Fruit fly (Drosophila melanogaster) whole organism, embryonic: Measurements from ENCODE around the gene Rlb1.

Experiments
- Antp ChIP-seq: fragments of 200-800 bp; sonication (Bioruptor generic); optimal IDR thresholded peaks from 3 replicates; lab custom pipeline; 2016; ENCODE audit warnings: missing biosample characterization, missing genetic modification characterization
- Bdp1 ChIP-seq: fragments of 200-800 bp; sonication (Bioruptor generic); optimal IDR thresholded peaks from 3 replicates; lab custom pipeline; 2016; ENCODE audit warnings: missing biosample characterization, missing genetic modification characterization
- C15 ChIP-seq: fragments of 200-800 bp; sonication (Bioruptor generic); IDR thresholded peaks from 3 replicates; pipeline ENCODE4 v1.3.6; 2022; ENCODE audit warnings: missing biosample characterization, missing genetic modification characterization
- CG12659 ChIP-seq: fragments of 200-800 bp; sonication (Bioruptor generic); optimal IDR thresholded peaks from 3 replicates; lab custom pipeline; 2017; ENCODE audit warnings: mild to moderate bottlenecking, missing biosample characterization, missing genetic modification reagents, missing genetic modification characterization
- CG15073 ChIP-seq: fragments of 200-800 bp; sonication (Bioruptor generic); optimal IDR thresholded peaks from 2 replicates; lab custom pipeline; 2016; ENCODE audit warnings: missing biosample characterization, missing genetic modification characterization
- CG15479 ChIP-seq: fragments of 200-800 bp; sonication (Bioruptor generic); optimal IDR thresholded peaks from 3 replicates; lab custom pipeline; 2019; ENCODE audit warnings: missing biosample characterization, mild to moderate bottlenecking, missing genetic modification characterization, moderate library complexity
- CG15514 ChIP-seq: fragments of 200-800 bp; sonication (Bioruptor generic); optimal IDR thresholded peaks from 3 replicates; lab custom pipeline; 2017; ENCODE audit warnings: missing biosample characterization, missing genetic modification characterization, mild to moderate bottlenecking, moderate library complexity, missing genetic modification reagents
- CG15601 ChIP-seq: fragments of 200-800 bp; sonication (Bioruptor generic); optimal IDR thresholded peaks from 3 replicates; lab custom pipeline; 2019; ENCODE audit warnings: missing biosample characterization, mild to moderate bottlenecking, missing genetic modification characterization, moderate library complexity
- CG16779 ChIP-seq: fragments of 200-800 bp; sonication (Bioruptor generic); IDR thresholded peaks from 2 replicates; pipeline ENCODE4 v1.3.6; 2022; ENCODE audit warnings: missing biosample characterization, missing genetic modification characterization
- CG17612 ChIP-seq: fragments of 200-800 bp; sonication (Bioruptor generic); IDR thresholded peaks from 2 replicates; pipeline ENCODE4 v1.3.6; 2022; ENCODE audit warnings: missing biosample characterization, missing genetic modification characterization
- CG2120 ChIP-seq: fragments of 200-800 bp; sonication (Bioruptor generic); optimal IDR thresholded peaks from 3 replicates; lab custom pipeline; 2016; ENCODE audit warnings: missing biosample characterization, missing genetic modification characterization
- CG2202 ChIP-seq: fragments of 200-800 bp; sonication (Bioruptor generic); optimal IDR thresholded peaks from 2 replicates; lab custom pipeline; 2018; ENCODE audit warnings: missing biosample characterization, mild to moderate bottlenecking, missing genetic modification characterization
- CG2875 ChIP-seq: fragments of 200-800 bp; sonication (Bioruptor generic); optimal IDR thresholded peaks from 2 replicates; lab custom pipeline; 2017; ENCODE audit warnings: missing biosample characterization, mild to moderate bottlenecking, missing genetic modification characterization, missing genetic modification reagents
- CG30403 ChIP-seq: fragments of 200-800 bp; sonication (Bioruptor generic); optimal IDR thresholded peaks from 3 replicates; lab custom pipeline; 2016; ENCODE audit warnings: missing biosample characterization, missing genetic modification characterization
- CG31365 ChIP-seq: fragments of 200-800 bp; sonication (Bioruptor generic); optimal IDR thresholded peaks from 2 replicates; lab custom pipeline; 2018; ENCODE audit warnings: missing biosample characterization, mild to moderate bottlenecking, missing genetic modification characterization
- CG31388 ChIP-seq: fragments of 200-800 bp; sonication (Bioruptor generic); optimal IDR thresholded peaks from 2 replicates; lab custom pipeline; 2016; ENCODE audit warnings: missing biosample characterization, missing genetic modification characterization
- CG34224 ChIP-seq: fragments of 200-800 bp; sonication (Bioruptor generic); IDR thresholded peaks from 3 replicates; pipeline ENCODE4 v1.3.6; 2022; ENCODE audit warnings: missing biosample characterization, missing genetic modification characterization; ENCODE audit not compliant: partially characterized antibody
- CG4854 ChIP-seq: fragments of 200-800 bp; sonication (Bioruptor generic); optimal IDR thresholded peaks from 2 replicates; lab custom pipeline; 2016; ENCODE audit warnings: missing biosample characterization, missing genetic modification characterization, inconsistent platforms
- CG7372 ChIP-seq: fragments of 200-800 bp; sonication (Bioruptor generic); IDR thresholded peaks from 2 replicates; pipeline ENCODE4 v1.3.6; 2022; ENCODE audit warnings: missing biosample characterization, missing genetic modification characterization
- CG7556 ChIP-seq: fragments of 200-800 bp; sonication (Bioruptor generic); optimal IDR thresholded peaks from 2 replicates; lab custom pipeline; 2017; ENCODE audit warnings: missing biosample characterization, mild to moderate bottlenecking, missing genetic modification characterization
- CG8281 ChIP-seq: fragments of 200-800 bp; sonication (Bioruptor generic); optimal IDR thresholded peaks from 2 replicates; lab custom pipeline; 2018; ENCODE audit warnings: missing biosample characterization, mild to moderate bottlenecking, missing genetic modification characterization, moderate library complexity
- CG8924 ChIP-seq: fragments of 200-800 bp; optimal IDR thresholded peaks from 3 replicates; lab custom pipeline; 2019; ENCODE audit warnings: missing biosample characterization, mild to moderate bottlenecking, missing genetic modification characterization, moderate library complexity
- CG9609 ChIP-seq: fragments of 200-800 bp; sonication (Bioruptor generic); optimal IDR thresholded peaks from 3 replicates; lab custom pipeline; 2016; ENCODE audit warnings: missing biosample characterization, missing genetic modification characterization
- CTCF ChIP-seq: fragments of 200-800 bp; sonication (Bioruptor generic); optimal IDR thresholded peaks from 2 replicates; lab custom pipeline; 2017; ENCODE audit warnings: missing biosample characterization, mild to moderate bottlenecking, missing genetic modification characterization, moderate library complexity
- CoRest ChIP-seq: fragments of 200-800 bp; sonication (Bioruptor generic); optimal IDR thresholded peaks from 3 replicates; lab custom pipeline; 2018; ENCODE audit warnings: missing biosample characterization, mild to moderate bottlenecking, missing genetic modification characterization, moderate library complexity
- D ChIP-seq, 2 experiments: fragments of 200-800 bp in 1 of 2; fragments of >200 bp in 1 of 2; sonication (Bioruptor generic) in 1 of 2; optimal IDR thresholded peaks; 2 replicates in 1 of 2; 3 replicates in 1 of 2; lab custom pipeline; 2017; ENCODE audit warnings: mild to moderate bottlenecking in 1 of 2, missing biosample characterization in 1 of 2, missing genetic modification characterization in 1 of 2, missing genetic modification reagents in 1 of 2
- Dbx ChIP-seq: fragments of 200-800 bp; sonication (Bioruptor generic); IDR thresholded peaks from 3 replicates; pipeline ENCODE4 v1.3.6; 2022; ENCODE audit warnings: missing biosample characterization, missing genetic modification characterization
- Deaf1 ChIP-seq: fragments of 200-800 bp; optimal IDR thresholded peaks from 3 replicates; lab custom pipeline; 2019; ENCODE audit warnings: missing biosample characterization, mild to moderate bottlenecking, missing genetic modification characterization, moderate library complexity
- Dll ChIP-seq: fragments of 200-800 bp; sonication (Bioruptor generic); IDR thresholded peaks from 4 replicates; pipeline ENCODE4 v1.3.6; 2022; ENCODE audit warnings: missing biosample characterization, missing genetic modification characterization; ENCODE audit not compliant: partially characterized antibody
- E2f1 ChIP-seq: fragments of 200-800 bp; sonication (Bioruptor generic); IDR thresholded peaks from 2 replicates; pipeline ENCODE4 v1.3.6; 2022; ENCODE audit warnings: missing biosample characterization, missing genetic modification characterization
- Hsf ChIP-seq: fragments of 200-800 bp; sonication (Bioruptor generic); optimal IDR thresholded peaks from 3 replicates; lab custom pipeline; 2016; ENCODE audit warnings: missing biosample characterization, missing genetic modification characterization
- Mad ChIP-seq: fragments of 200-800 bp; sonication (Bioruptor generic); optimal IDR thresholded peaks from 2 replicates; lab custom pipeline; 2016; ENCODE audit warnings: missing biosample characterization, missing genetic modification characterization
- Max ChIP-seq: fragments of 200-800 bp; sonication (Bioruptor generic); optimal IDR thresholded peaks from 2 replicates; lab custom pipeline; 2016; ENCODE audit warnings: missing biosample characterization, mild to moderate bottlenecking, missing genetic modification characterization
- NfI ChIP-seq: fragments of 200-800 bp; sonication (Bioruptor generic); optimal IDR thresholded peaks from 3 replicates; lab custom pipeline; 2018; ENCODE audit warnings: missing biosample characterization, mild to moderate bottlenecking, missing genetic modification characterization, moderate library complexity
- Oli ChIP-seq: fragments of 200-800 bp; sonication (Bioruptor generic); optimal IDR thresholded peaks from 2 replicates; lab custom pipeline; 2018; ENCODE audit warnings: missing biosample characterization, mild to moderate bottlenecking, missing genetic modification characterization, moderate library complexity
- Opbp ChIP-seq: fragments of 200-800 bp; sonication (Bioruptor generic); IDR thresholded peaks from 3 replicates; pipeline ENCODE4 v1.3.6; 2022; ENCODE audit warnings: missing biosample characterization, missing genetic modification characterization; ENCODE audit not compliant: partially characterized antibody
- Ssrp ChIP-seq: fragments of 200-800 bp; sonication (Bioruptor generic); optimal IDR thresholded peaks from 2 replicates; lab custom pipeline; 2018; ENCODE audit warnings: missing biosample characterization, mild to moderate bottlenecking, missing genetic modification characterization, moderate library complexity
- Xbp1 ChIP-seq: fragments of 200-800 bp; sonication (Bioruptor generic); optimal IDR thresholded peaks from 3 replicates; lab custom pipeline; 2016; ENCODE audit warnings: missing biosample characterization, mild to moderate bottlenecking, missing genetic modification characterization
- ato ChIP-seq: fragments of 200-800 bp; sonication (Bioruptor generic); IDR thresholded peaks from 2 replicates; pipeline ENCODE4 v1.3.6; 2022; ENCODE audit warnings: missing biosample characterization, missing genetic modification characterization; ENCODE audit not compliant: partially characterized antibody
- az2 ChIP-seq: fragments of 200-800 bp; sonication (Bioruptor generic); optimal IDR thresholded peaks from 3 replicates; lab custom pipeline; 2016; ENCODE audit warnings: missing biosample characterization, missing genetic modification characterization
- bowl ChIP-seq: fragments of 200-800 bp; sonication (Bioruptor generic); IDR thresholded peaks from 2 replicates; pipeline ENCODE4 v1.3.6; 2022; ENCODE audit warnings: missing biosample characterization, missing genetic modification characterization
- btn ChIP-seq: fragments of 200-800 bp; sonication (Bioruptor generic); optimal IDR thresholded peaks from 2 replicates; lab custom pipeline; 2016; ENCODE audit warnings: missing biosample characterization, missing genetic modification characterization
- caup ChIP-seq: fragments of 200-800 bp; sonication (Bioruptor generic); optimal IDR thresholded peaks from 3 replicates; lab custom pipeline; 2017; ENCODE audit warnings: missing biosample characterization, mild to moderate bottlenecking, missing genetic modification characterization, moderate library complexity; ENCODE audit not compliant: severe bottlenecking
- chif ChIP-seq, 2 experiments: fragments of 200-800 bp; sonication (Bioruptor generic); optimal IDR thresholded peaks; 3 replicates each; lab custom pipeline; 2016; ENCODE audit warnings: missing biosample characterization in 2 of 2, missing genetic modification characterization in 2 of 2
- dmrt11E ChIP-seq: fragments of 200-800 bp; sonication (Bioruptor generic); optimal IDR thresholded peaks from 3 replicates; lab custom pipeline; 2018; ENCODE audit warnings: missing biosample characterization, mild to moderate bottlenecking, missing genetic modification characterization, moderate library complexity
- oc ChIP-seq: fragments of 200-800 bp; sonication (Bioruptor generic); optimal IDR thresholded peaks from 2 replicates; lab custom pipeline; 2018; ENCODE audit warnings: missing biosample characterization, mild to moderate bottlenecking, missing genetic modification characterization, moderate library complexity
- pho ChIP-seq: fragments of 200-800 bp; sonication (Bioruptor generic); optimal IDR thresholded peaks from 2 replicates; lab custom pipeline; 2016; ENCODE audit warnings: missing biosample characterization, missing genetic modification characterization
- seq ChIP-seq: fragments of 200-800 bp; sonication (Bioruptor generic); IDR thresholded peaks from 2 replicates; pipeline ENCODE4 v1.3.6; 2022; ENCODE audit warnings: missing biosample characterization, missing genetic modification characterization
- unc-4 ChIP-seq: fragments of 200-800 bp; sonication (Bioruptor generic); IDR thresholded peaks from 2 replicates; pipeline ENCODE4 v1.3.6; 2022; ENCODE audit warnings: missing biosample characterization, missing genetic modification characterization; ENCODE audit not compliant: partially characterized antibody
- zen ChIP-seq: fragments of 200-800 bp; sonication (Bioruptor generic); optimal IDR thresholded peaks from 3 replicates; lab custom pipeline; 2018; ENCODE audit warnings: missing biosample characterization, mild to moderate bottlenecking, missing genetic modification characterization, moderate library complexity
- zfh2 ChIP-seq: fragments of 200-800 bp; sonication (Bioruptor generic); optimal IDR thresholded peaks from 2 replicates; lab custom pipeline; 2016; ENCODE audit warnings: missing biosample characterization, missing genetic modification characterization

Rlb1 gene

DNA sequence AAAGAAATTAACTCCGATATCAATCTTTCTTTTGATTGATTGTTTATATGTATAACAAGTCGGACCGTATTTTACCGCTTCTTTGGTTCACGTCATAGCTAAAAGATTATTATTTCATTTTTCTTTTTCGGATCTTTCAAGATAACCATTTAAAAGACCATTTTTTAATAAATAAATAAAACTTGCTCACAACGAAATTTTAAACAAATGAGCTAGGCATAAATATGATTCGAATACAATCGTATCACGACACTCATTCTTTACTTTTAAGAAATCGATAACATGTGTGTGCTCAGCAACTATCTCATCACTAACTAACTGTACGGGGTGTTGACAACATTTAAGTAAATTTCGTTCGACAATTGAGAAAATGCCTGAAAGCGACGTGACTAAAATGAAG is 8.8 kb upstream of the Rlb1 start, which contains the start of gene CG8149 (continued):
- TF ChIP-seq btn (GFP tag; lab: Kevin White, UChicago) (no peak), oc (tag; lab: Kevin White, UChicago) (no peak), zfh2 (GFP tag; lab: Kevin White, UChicago) (no peak), CG2875 (GFP tag; lab: Kevin White, UChicago) (no peak), C15 (no peak), chif (GFP tag; optimal IDR thresholded peaks at IDR 0.05; lab: Kevin White, UChicago) (no peak), ato (GFP tag; lab: Robert Waterston, UW) (peak; percentile 80), zen (tag; lab: Kevin White, UChicago) (peak; percentile 68), D (optimal IDR thresholded peaks at IDR 0.05; lab: Kevin White, UChicago) (no peak), D (GFP tag; optimal IDR thresholded peaks at IDR 0.05; lab: Kevin White, UChicago) (no peak), CG34224 (GFP tag; lab: Robert Waterston, UW) (peak; percentile 88), CG15514 (peak; percentile 73), CG16779 (GFP tag; lab: Robert Waterston, UW) (no peak), pho (no peak), dmrt11E (tag; lab: Kevin White, UChicago) (peak; percentile 31), Deaf1 (tag; lab: Kevin White, UChicago) (peak; percentile 6), Ssrp (peak; percentile 15), CG7372 (GFP tag; lab: Robert Waterston, UW) (no peak), bowl (no peak), CG8281 (tag; lab: Kevin White, UChicago) (no peak), Hsf (GFP tag; lab: Kevin White, UChicago) (no peak), CG17612 (GFP tag; lab: Robert Waterston, UW) (no peak), CG12659 (GFP tag; lab: Kevin White, UChicago) (peak; percentile 78), Max (GFP tag; lab: Kevin White, UChicago) (peak; percentile 40), CTCF (GFP tag; lab: Kevin White, UChicago) (peak; percentile 16), Dbx (GFP tag; lab: Robert Waterston, UW) (no peak), E2f1 (no peak)

DNA sequence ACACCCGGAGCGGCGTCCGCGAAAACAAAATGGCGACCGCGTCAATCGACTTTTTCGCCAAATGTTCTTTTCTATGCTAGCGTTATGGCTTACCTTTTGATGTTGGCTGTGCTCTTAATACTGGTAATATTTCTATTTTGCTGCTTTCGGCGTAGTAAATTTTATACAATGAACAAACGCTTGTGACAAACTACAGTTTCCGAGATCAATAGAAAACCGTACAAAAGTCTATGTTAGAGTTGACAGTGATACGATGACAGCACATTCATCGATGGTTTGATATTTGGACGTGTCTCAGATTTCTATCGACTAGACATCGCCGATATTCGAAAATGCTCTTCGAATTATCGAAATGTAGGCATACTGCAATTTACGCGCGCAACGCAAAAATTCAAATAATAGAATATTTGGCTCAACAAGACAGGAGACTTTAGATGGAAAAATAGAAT is 3.0 kb upstream of the Rlb1 start, which contains the start of gene rump:
rump (minus strand) TSS at position 255 of the 449 bp plus-strand sequence.
- TF ChIP-seq CG15073 (GFP tag; lab: Kevin White, UChicago) (no peak), CG2202 (no peak), caup (GFP tag; lab: Kevin White, UChicago) (no peak), CG31365 (tag; lab: Kevin White, UChicago) (no peak), CG7556 (no peak), Xbp1 (GFP tag; lab: Kevin White, UChicago) (peak; percentile 8), Opbp (no peak), CG4854 (GFP tag; lab: Kevin White, UChicago) (peak; percentile 9), CG31388 (GFP tag; lab: Kevin White, UChicago) (no peak), CoRest (peak; percentile 16), CG15479 (GFP tag; lab: Kevin White, UChicago) (peak; percentile 2), Bdp1 (no peak), Mad (no peak), Antp (GFP tag; lab: Kevin White, UChicago) (no peak), NfI (GFP tag; lab: Kevin White, UChicago) (no peak), Oli (tag; lab: Kevin White, UChicago) (no peak), CG30403 (no peak), CG15601 (tag; lab: Kevin White, UChicago) (peak; percentile 34), Dll (GFP tag; lab: Robert Waterston, UW) (no peak), seq (GFP tag; lab: Robert Waterston, UW) (no peak), CG9609 (GFP tag; lab: Kevin White, UChicago) (no peak), unc-4 (GFP tag; lab: Robert Waterston, UW) (no peak), az2 (GFP tag; lab: Kevin White, UChicago) (no peak), CG8924 (tag; lab: Kevin White, UChicago) (peak; percentile 17), CG2120 (GFP tag; lab: Kevin White, UChicago) (peak; percentile 33)
